Worm (Caenorhabditis elegans): Measurements from ENCODE around the gene C08G9.1.

- TF ChIP-seq ceh-6 (GFP tag; optimal IDR thresholded peaks at IDR 0.05) (no peak), hlh-13 (GFP tag; optimal IDR thresholded peaks at IDR 0.05) (no peak)
These were observed 16.3 kb downstream of the C08G9.1 start, which contains the start of gene itr-1 for ce11 chrIV:7674874-7675273.

Measured in whole organism, late embryonic.